Worm (Caenorhabditis elegans) whole organism, mixed stage, embryonic: ENCODE measurements around the gene smoc-1.

ENCODE experiments used
- M03D4.4 ChIP-seq: sonication (generic microtip); optimal IDR thresholded peaks from 2 replicates; lab custom pipeline; 2017; ENCODE audit warnings: mild to moderate bottlenecking, missing genetic modification characterization, missing compliant biosample characterization
- bed-3 ChIP-seq: fragments of 200-800 bp; sonication (Bioruptor generic); optimal IDR thresholded peaks from 3 replicates; lab custom pipeline; 2018; ENCODE audit warnings: mild to moderate bottlenecking, missing genetic modification characterization, moderate library complexity, missing compliant biosample characterization
- blmp-1 ChIP-seq: fragments of 150-350 bp; optimal IDR thresholded peaks from 2 replicates; lab custom pipeline; 2014; ENCODE audit warnings: missing biosample characterization, missing genetic modification characterization
- ceh-39 ChIP-seq: fragments of 150-350 bp; optimal IDR thresholded peaks from 2 replicates; lab custom pipeline; 2014; ENCODE audit warnings: missing biosample characterization, missing genetic modification characterization
- ceh-43 ChIP-seq: fragments of 200-800 bp; sonication (Bioruptor generic); optimal IDR thresholded peaks from 2 replicates; lab custom pipeline; 2018; ENCODE audit warnings: mild to moderate bottlenecking, missing genetic modification characterization, moderate library complexity, missing compliant biosample characterization
- ceh-83 ChIP-seq: fragments of 200-800 bp; sonication (Bioruptor generic); optimal IDR thresholded peaks from 2 replicates; lab custom pipeline; 2018; ENCODE audit warnings: mild to moderate bottlenecking, missing genetic modification characterization, missing compliant biosample characterization
- ces-1 ChIP-seq: fragments of 150-350 bp; optimal IDR thresholded peaks from 2 replicates; lab custom pipeline; 2014; ENCODE audit warnings: missing biosample characterization, missing genetic modification reagents, missing genetic modification characterization
- cnd-1 ChIP-seq: fragments of 200-800 bp; sonication (Bioruptor generic); optimal IDR thresholded peaks from 2 replicates; lab custom pipeline; 2018; ENCODE audit warnings: mild to moderate bottlenecking, missing genetic modification characterization, missing compliant biosample characterization
- drap-1 ChIP-seq: fragments of 200-800 bp; sonication (Bioruptor generic); optimal IDR thresholded peaks from 3 replicates; lab custom pipeline; 2018; ENCODE audit warnings: mild to moderate bottlenecking, missing genetic modification characterization, missing compliant biosample characterization
- elt-1 ChIP-seq: sonication (generic microtip); optimal IDR thresholded peaks from 2 replicates; lab custom pipeline; 2017; ENCODE audit warnings: missing genetic modification characterization, mild to moderate bottlenecking, missing compliant biosample characterization, antibody characterized with exemption, moderate library complexity, borderline replicate concordance; ENCODE audit not compliant: insufficient read depth
- elt-3 ChIP-seq: fragments of 150-350 bp; optimal IDR thresholded peaks from 2 replicates; lab custom pipeline; 2014; ENCODE audit warnings: missing biosample characterization, missing genetic modification characterization
- flh-1 ChIP-seq: fragments of 200-800 bp; sonication (Bioruptor generic); optimal IDR thresholded peaks from 2 replicates; lab custom pipeline; 2018; ENCODE audit warnings: mild to moderate bottlenecking, missing genetic modification characterization, moderate library complexity, missing compliant biosample characterization
- ham-2 ChIP-seq: fragments of 200-800 bp; sonication (Bioruptor generic); optimal IDR thresholded peaks from 2 replicates; lab custom pipeline; 2018; ENCODE audit warnings: mild to moderate bottlenecking, missing genetic modification characterization, missing compliant biosample characterization
- hlh-1 ChIP-seq: fragments of 150-350 bp; optimal IDR thresholded peaks from 2 replicates; lab custom pipeline; 2014; ENCODE audit warnings: missing biosample characterization, missing genetic modification reagents, missing genetic modification characterization
- lin-13 ChIP-seq: fragments of 150-350 bp; optimal IDR thresholded peaks from 2 replicates; lab custom pipeline; 2014; ENCODE audit warnings: missing biosample characterization, missing genetic modification characterization
- lin-32 ChIP-seq: fragments of 200-800 bp; sonication (Bioruptor generic); optimal IDR thresholded peaks from 2 replicates; lab custom pipeline; 2018; ENCODE audit warnings: mild to moderate bottlenecking, missing genetic modification characterization, missing compliant biosample characterization
- lsy-2 ChIP-seq: fragments of 150-350 bp; optimal IDR thresholded peaks from 2 replicates; lab custom pipeline; 2014; ENCODE audit warnings: missing biosample characterization, missing genetic modification characterization
- mab-5 ChIP-seq: fragments of 150-350 bp; optimal IDR thresholded peaks from 2 replicates; lab custom pipeline; 2014; ENCODE audit warnings: missing biosample characterization, missing genetic modification characterization
- mep-1 ChIP-seq: fragments of 150-350 bp; optimal IDR thresholded peaks from 2 replicates; lab custom pipeline; 2017; ENCODE audit warnings: missing biosample characterization, missing genetic modification reagents, missing genetic modification characterization, inconsistent platforms
- mls-2 ChIP-seq: sonication (generic microtip); optimal IDR thresholded peaks from 2 replicates; lab custom pipeline; 2016; ENCODE audit warnings: mild to moderate bottlenecking, missing genetic modification characterization, moderate library complexity, missing compliant biosample characterization
- nhr-12 ChIP-seq: fragments of 150-350 bp; optimal IDR thresholded peaks from 2 replicates; lab custom pipeline; 2014; ENCODE audit warnings: missing biosample characterization, missing genetic modification characterization
- nhr-2 ChIP-seq: fragments of 150-350 bp; optimal IDR thresholded peaks from 2 replicates; lab custom pipeline; 2014; ENCODE audit warnings: missing biosample characterization, missing genetic modification characterization
- nhr-237 ChIP-seq: fragments of 150-350 bp; optimal IDR thresholded peaks from 2 replicates; lab custom pipeline; 2014; ENCODE audit warnings: missing biosample characterization, missing genetic modification characterization
- nhr-28 ChIP-seq: fragments of 150-350 bp; optimal IDR thresholded peaks from 2 replicates; lab custom pipeline; 2014; ENCODE audit warnings: missing biosample characterization, missing genetic modification characterization
- nhr-76 ChIP-seq: sonication (generic microtip); optimal IDR thresholded peaks from 2 replicates; lab custom pipeline; 2017; ENCODE audit warnings: missing biosample characterization, missing genetic modification characterization
- pha-4 ChIP-seq: fragments of 150-350 bp; optimal IDR thresholded peaks from 2 replicates; lab custom pipeline; 2018; ENCODE audit warnings: missing biosample characterization, missing genetic modification reagents, missing genetic modification characterization
- sem-2 ChIP-seq: fragments of 200-800 bp; sonication (Bioruptor generic); optimal IDR thresholded peaks from 2 replicates; lab custom pipeline; 2018; ENCODE audit warnings: mild to moderate bottlenecking, missing genetic modification characterization, missing compliant biosample characterization
- snpc-4 ChIP-seq: fragments of 150-350 bp; optimal IDR thresholded peaks from 2 replicates; lab custom pipeline; 2014; ENCODE audit warnings: missing biosample characterization, missing genetic modification characterization
- sptf-1 ChIP-seq: sonication (generic microtip); optimal IDR thresholded peaks from 2 replicates; lab custom pipeline; 2017; ENCODE audit warnings: mild to moderate bottlenecking, missing genetic modification characterization, moderate library complexity, missing compliant biosample characterization
- tbx-8 ChIP-seq: fragments of 200-800 bp; sonication (Bioruptor generic); optimal IDR thresholded peaks from 2 replicates; lab custom pipeline; 2018; ENCODE audit warnings: mild to moderate bottlenecking, missing genetic modification characterization, moderate library complexity, missing compliant biosample characterization
- unc-120 ChIP-seq: sonication (generic microtip); optimal IDR thresholded peaks from 2 replicates; lab custom pipeline; 2017; ENCODE audit warnings: missing genetic modification characterization, missing compliant biosample characterization; ENCODE audit not compliant: poor library complexity, severe bottlenecking
- unc-62 ChIP-seq: fragments of 150-350 bp; optimal IDR thresholded peaks from 2 replicates; lab custom pipeline; 2014; ENCODE audit warnings: missing biosample characterization, missing genetic modification reagents, missing genetic modification characterization
- zip-8 ChIP-seq: fragments of 150-350 bp; optimal IDR thresholded peaks from 2 replicates; lab custom pipeline; 2014; ENCODE audit warnings: missing biosample characterization, missing genetic modification characterization
- ztf-11 ChIP-seq: fragments of 150-350 bp; optimal IDR thresholded peaks from 2 replicates; lab custom pipeline; 2014; ENCODE audit warnings: missing biosample characterization, missing genetic modification characterization

Gene smoc-1

DNA sequence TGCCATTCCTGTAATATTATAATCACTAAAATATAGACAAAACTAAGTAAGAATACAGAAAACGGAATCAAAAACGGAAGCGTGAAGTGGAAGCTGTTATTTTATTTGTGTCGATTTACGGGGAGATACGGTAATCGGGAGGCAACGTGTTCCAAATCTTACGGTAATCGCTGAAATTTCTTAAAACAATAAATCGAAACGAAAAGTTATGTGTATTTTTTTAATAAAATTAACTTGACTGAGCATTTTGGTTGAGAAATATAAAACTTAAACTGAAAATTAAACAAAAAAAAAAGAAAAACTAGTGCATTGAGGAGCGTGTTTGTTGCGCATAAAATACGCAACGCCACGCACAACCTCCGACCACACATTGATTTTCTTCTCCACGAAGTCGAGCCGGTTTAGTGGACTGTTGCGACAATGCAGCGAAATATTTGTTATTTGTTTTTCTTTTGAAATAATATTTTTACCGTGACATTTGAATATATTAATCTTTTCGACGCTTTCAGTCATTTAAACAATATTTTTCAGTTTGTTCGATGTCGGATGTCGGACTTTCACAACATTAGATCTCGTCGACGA is 7.0 kb downstream of the smoc-1 start, which contains the start of the genes F55A11.1 and syx-5:
Gene F55A11.1, minus strand, starts transcription at position 13 of the 582 bp plus-strand sequence.
Gene syx-5, plus strand, starts transcription at position 532 of the 582 bp plus-strand sequence.
- no peak for TF ChIP-seq ham-2 (GFP tag; lab: Kevin White, UChicago)
- TF ChIP-seq ceh-39 (tag; lab: Kevin White, UChicago), result peak; percentile 46
- no peak for TF ChIP-seq hlh-1 (tag; lab: Kevin White, UChicago)
- TF ChIP-seq bed-3 (GFP tag; lab: Kevin White, UChicago), result no peak
- TF ChIP-seq ztf-11 (tag; lab: Kevin White, UChicago), result peak; percentile 44
- TF ChIP-seq ces-1 (GFP tag; lab: Kevin White, UChicago), result peak; percentile 85
- no peak for TF ChIP-seq sem-2 (GFP tag; lab: Kevin White, UChicago)
- peak; percentile 43 for TF ChIP-seq mep-1 (tag; lab: Kevin White, UChicago)
- no peak for TF ChIP-seq sptf-1 (tag; lab: Kevin White, UChicago)
- no peak for TF ChIP-seq nhr-12 (tag; lab: Kevin White, UChicago)
- TF ChIP-seq lin-13 (tag; lab: Kevin White, UChicago), result no peak
- no peak for TF ChIP-seq snpc-4 (tag; lab: Kevin White, UChicago)
- TF ChIP-seq nhr-237 (tag; lab: Kevin White, UChicago), result peak; percentile 55
- TF ChIP-seq M03D4.4 (tag; lab: Kevin White, UChicago), result no peak
- no peak for TF ChIP-seq flh-1 (GFP tag; lab: Kevin White, UChicago)
- no peak for TF ChIP-seq pha-4
- no peak for TF ChIP-seq cnd-1 (tag; lab: Kevin White, UChicago)
- TF ChIP-seq lsy-2 (tag; lab: Kevin White, UChicago), result peak; percentile 99
- TF ChIP-seq elt-3 (tag; lab: Kevin White, UChicago), result no peak
- TF ChIP-seq tbx-8 (GFP tag; lab: Kevin White, UChicago), result no peak

DNA sequence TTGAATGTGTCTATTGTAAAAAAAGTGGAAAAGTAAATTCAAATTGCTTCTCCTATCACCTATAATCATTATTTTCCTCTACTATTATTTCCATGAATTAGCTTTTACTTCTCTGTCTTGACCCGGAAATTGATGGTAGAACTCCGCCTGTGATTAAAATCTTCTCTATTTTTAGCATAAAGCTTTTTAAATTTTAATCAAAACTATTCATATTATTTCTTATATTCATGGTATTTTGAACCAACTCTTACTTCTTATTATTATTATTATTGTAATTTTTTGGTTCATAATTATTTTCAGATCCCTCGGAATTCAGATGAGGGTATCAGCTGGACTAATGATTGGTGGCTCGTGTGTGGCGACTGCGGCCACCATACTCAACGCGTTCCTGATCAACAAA is 9.6 kb downstream of the smoc-1 start, which contains the start of gene sel-11:
Gene sel-11, plus strand, starts transcription at position 301 of the 400 bp plus-strand sequence.
- no peak for TF ChIP-seq tbx-8 (GFP tag; lab: Kevin White, UChicago)
- no peak for TF ChIP-seq bed-3 (GFP tag; lab: Kevin White, UChicago)
- TF ChIP-seq unc-120 (tag; lab: Kevin White, UChicago), result no peak
- TF ChIP-seq ztf-11 (tag; lab: Kevin White, UChicago), result no peak
- no peak for TF ChIP-seq hlh-1 (tag; lab: Kevin White, UChicago)
- TF ChIP-seq, all 35 proteins: peak for 0

DNA sequence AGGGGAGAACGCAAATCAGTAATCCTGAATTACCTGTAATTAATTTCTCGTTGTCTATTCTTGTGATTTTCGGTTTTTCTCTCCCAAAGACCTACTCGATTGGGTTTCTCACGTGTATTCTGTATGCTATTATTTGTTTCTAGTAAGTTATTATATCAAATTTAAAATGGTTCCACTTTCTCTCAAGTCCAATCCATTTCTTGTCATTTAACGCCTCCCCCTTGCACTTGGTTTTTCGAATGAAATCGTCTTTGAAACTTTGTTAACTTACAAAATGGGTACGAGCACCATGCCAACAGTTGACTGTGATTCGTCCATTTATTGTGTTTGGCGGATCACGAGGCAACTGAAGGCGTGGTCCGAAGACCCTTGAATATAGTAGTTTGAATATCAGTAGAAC is 12.2 kb downstream of the smoc-1 start:
- no peak for TF ChIP-seq ceh-83 (GFP tag; lab: Kevin White, UChicago)
- no peak for TF ChIP-seq nhr-2 (tag; lab: Kevin White, UChicago)
- no peak for TF ChIP-seq cnd-1 (tag; lab: Kevin White, UChicago)
- no peak for TF ChIP-seq nhr-237 (tag; lab: Kevin White, UChicago)
- no peak for TF ChIP-seq bed-3 (GFP tag; lab: Kevin White, UChicago)
- no peak for TF ChIP-seq ceh-39 (tag; lab: Kevin White, UChicago)
- TF ChIP-seq nhr-12 (tag; lab: Kevin White, UChicago), result no peak
- no peak for TF ChIP-seq hlh-1 (tag; lab: Kevin White, UChicago)
- TF ChIP-seq lsy-2 (tag; lab: Kevin White, UChicago), result no peak
- no peak for TF ChIP-seq pha-4
- no peak for TF ChIP-seq mls-2
- TF ChIP-seq elt-3 (tag; lab: Kevin White, UChicago), result no peak
- no peak for TF ChIP-seq snpc-4 (tag; lab: Kevin White, UChicago)
- TF ChIP-seq drap-1, result no peak
- no peak for TF ChIP-seq zip-8 (tag; lab: Kevin White, UChicago)
- no peak for TF ChIP-seq M03D4.4 (tag; lab: Kevin White, UChicago)
- no peak for TF ChIP-seq tbx-8 (GFP tag; lab: Kevin White, UChicago)
- TF ChIP-seq ces-1 (GFP tag; lab: Kevin White, UChicago), result no peak
- no peak for TF ChIP-seq ztf-11 (tag; lab: Kevin White, UChicago)
- TF ChIP-seq sptf-1 (tag; lab: Kevin White, UChicago), result no peak

DNA sequence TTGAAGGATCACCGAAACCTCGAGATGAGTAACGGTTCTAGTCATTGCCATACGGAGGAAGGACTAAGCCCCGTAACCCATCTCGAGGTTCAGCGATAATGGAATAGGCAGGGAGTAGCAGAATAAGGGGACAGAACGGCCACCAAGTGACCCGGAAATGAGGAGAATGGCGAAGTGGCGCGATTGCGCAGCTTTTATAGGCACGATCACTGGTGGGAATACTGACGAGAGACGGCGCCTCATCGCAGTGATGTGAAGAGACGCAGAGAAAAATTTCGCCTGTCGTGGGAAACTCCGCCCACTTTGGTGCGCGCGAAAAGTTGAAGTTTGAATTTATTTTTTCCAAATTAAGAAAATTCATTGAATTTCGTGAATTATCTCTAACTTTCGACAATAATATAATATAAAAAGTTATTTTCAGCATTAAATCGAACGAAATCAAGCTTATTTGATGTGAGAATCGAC is 12.6 kb downstream of the smoc-1 start, which contains the start of gene F55A11.4:
Gene F55A11.4, plus strand, starts transcription at position 415 of the 465 bp plus-strand sequence.
- no peak for TF ChIP-seq zip-8 (tag; lab: Kevin White, UChicago)
- no peak for TF ChIP-seq tbx-8 (GFP tag; lab: Kevin White, UChicago)
- TF ChIP-seq ztf-11 (tag; lab: Kevin White, UChicago), result no peak
- TF ChIP-seq ceh-39 (tag; lab: Kevin White, UChicago), result no peak
- no peak for TF ChIP-seq mab-5 (tag; lab: Kevin White, UChicago)
- TF ChIP-seq sptf-1 (tag; lab: Kevin White, UChicago), result no peak
- peak; percentile 19 for TF ChIP-seq drap-1
- no peak for TF ChIP-seq ces-1 (GFP tag; lab: Kevin White, UChicago)
- no peak for TF ChIP-seq ceh-43
- no peak for TF ChIP-seq nhr-12 (tag; lab: Kevin White, UChicago)
- peak; percentile 34 for TF ChIP-seq ham-2 (GFP tag; lab: Kevin White, UChicago)
- TF ChIP-seq unc-120 (tag; lab: Kevin White, UChicago), result peak; percentile 25
- no peak for TF ChIP-seq elt-1 (tag; lab: Kevin White, UChicago)
- TF ChIP-seq mls-2, result no peak
- no peak for TF ChIP-seq snpc-4 (tag; lab: Kevin White, UChicago)
- no peak for TF ChIP-seq elt-3 (tag; lab: Kevin White, UChicago)
- TF ChIP-seq lin-13 (tag; lab: Kevin White, UChicago), result no peak
- no peak for TF ChIP-seq mep-1 (tag; lab: Kevin White, UChicago)
- TF ChIP-seq pha-4, result no peak
- no peak for TF ChIP-seq cnd-1 (tag; lab: Kevin White, UChicago)
- no peak for TF ChIP-seq unc-62 (GFP tag; lab: Kevin White, UChicago)
- no peak for TF ChIP-seq blmp-1 (tag; lab: Kevin White, UChicago)
- TF ChIP-seq hlh-1 (tag; lab: Kevin White, UChicago), result no peak
- no peak for TF ChIP-seq nhr-76 (tag; lab: Kevin White, UChicago)
- no peak for TF ChIP-seq nhr-28 (tag; lab: Kevin White, UChicago)
- TF ChIP-seq ceh-83 (GFP tag; lab: Kevin White, UChicago), result no peak
- TF ChIP-seq lin-32, result no peak
